Worm (Caenorhabditis elegans) whole organism, L1 larva: ENCODE results near the gene Y57G11C.46.
A peak's percentile ranks its signal among the peaks of the same experiment; 100 is the strongest.

ENCODE experiments used
- C04F5.9 ChIP-seq: sonication (generic microtip); optimal IDR thresholded peaks from 2 replicates; lab custom pipeline; 2016; ENCODE audit warnings: missing genetic modification characterization, missing compliant biosample characterization
- C16A3.4 ChIP-seq: fragments of 150-350 bp; optimal IDR thresholded peaks from 2 replicates; lab custom pipeline; 2014; ENCODE audit warnings: missing biosample characterization, missing genetic modification characterization
- C34B4.2 ChIP-seq: sonication (generic microtip); optimal IDR thresholded peaks from 2 replicates; lab custom pipeline; 2017; ENCODE audit warnings: mild to moderate bottlenecking, missing genetic modification characterization, missing compliant biosample characterization
- F16B12.6 ChIP-seq: fragments of 150-350 bp; optimal IDR thresholded peaks from 2 replicates; lab custom pipeline; 2014; ENCODE audit warnings: missing biosample characterization, missing genetic modification characterization
- Y116A8C.19 ChIP-seq: sonication (generic microtip); optimal IDR thresholded peaks from 2 replicates; lab custom pipeline; 2016; ENCODE audit warnings: missing compliant biosample characterization, missing genetic modification characterization, borderline replicate concordance
- aly-2 ChIP-seq: fragments of 150-350 bp; optimal IDR thresholded peaks from 2 replicates; lab custom pipeline; 2014; ENCODE audit warnings: missing biosample characterization, missing genetic modification characterization
- ama-1 ChIP-seq: fragments of 150-350 bp; optimal IDR thresholded peaks from 2 replicates; lab custom pipeline; 2014
- ceh-63 ChIP-seq: fragments of 200-800 bp; sonication (Bioruptor generic); optimal IDR thresholded peaks from 2 replicates; lab custom pipeline; 2018; ENCODE audit warnings: mild to moderate bottlenecking, missing genetic modification characterization, missing compliant biosample characterization
- ceh-8 ChIP-seq: fragments of 200-800 bp; sonication (Bioruptor generic); optimal IDR thresholded peaks from 2 replicates; lab custom pipeline; 2018; ENCODE audit warnings: mild to moderate bottlenecking, missing genetic modification characterization, moderate library complexity, missing compliant biosample characterization
- ceh-82 ChIP-seq, 3 experiments: fragments of 150-350 bp in 1 of 3; sonication (generic microtip) in 2 of 3; optimal IDR thresholded peaks; 2 replicates each; lab custom pipeline; 2014 to 2017; ENCODE audit warnings: missing biosample characterization in 3 of 3, missing genetic modification characterization in 3 of 3
- dpl-1 ChIP-seq, 3 experiments: fragments of 150-350 bp in 2 of 3; sonication (generic microtip) in 1 of 3; optimal IDR thresholded peaks; 2 replicates each; lab custom pipeline; 2014 to 2017; ENCODE audit warnings: missing biosample characterization in 3 of 3, missing genetic modification characterization in 3 of 3, missing genetic modification reagents in 3 of 3
- dsc-1 ChIP-seq: sonication (generic microtip); optimal IDR thresholded peaks from 2 replicates; lab custom pipeline; 2016; ENCODE audit warnings: mild to moderate bottlenecking, missing genetic modification characterization, missing compliant biosample characterization
- efl-1 ChIP-seq, 4 experiments: fragments of 150-350 bp; optimal IDR thresholded peaks in 3 of 4; peaks in 1 of 4; 1 replicate in 1 of 4; 2 replicates in 3 of 4; lab custom pipeline; 2014; ENCODE audit warnings: missing biosample characterization in 2 of 4, missing genetic modification characterization in 2 of 4, missing genetic modification reagents in 2 of 4
- elt-2 ChIP-seq: sonication (generic microtip); optimal IDR thresholded peaks from 2 replicates; lab custom pipeline; 2016; ENCODE audit warnings: missing genetic modification characterization, mild to moderate bottlenecking, inconsistent platforms, missing compliant biosample characterization, missing genetic modification reagents
- ets-5 ChIP-seq: fragments of 200-800 bp; sonication (Bioruptor generic); IDR thresholded peaks from 2 replicates; pipeline ENCODE4 v1.3.6; 2022; ENCODE audit warnings: missing genetic modification characterization, missing compliant biosample characterization
- fkh-4 ChIP-seq: sonication (generic microtip); optimal IDR thresholded peaks from 2 replicates; lab custom pipeline; 2016; ENCODE audit warnings: missing compliant biosample characterization, missing genetic modification characterization, borderline replicate concordance
- fkh-8 ChIP-seq: sonication (generic microtip); optimal IDR thresholded peaks from 2 replicates; lab custom pipeline; 2016; ENCODE audit warnings: mild to moderate bottlenecking, missing genetic modification characterization, missing compliant biosample characterization
- hpl-2 ChIP-seq: fragments of 150-350 bp; optimal IDR thresholded peaks from 2 replicates; lab custom pipeline; 2014; ENCODE audit warnings: missing biosample characterization, missing genetic modification reagents, missing genetic modification characterization
- irx-1 ChIP-seq: sonication (generic microtip); optimal IDR thresholded peaks from 2 replicates; lab custom pipeline; 2016; ENCODE audit warnings: missing genetic modification characterization, missing compliant biosample characterization
- isw-1 ChIP-seq: fragments of 200-800 bp; sonication (Bioruptor generic); IDR thresholded peaks from 2 replicates; pipeline ENCODE4 v1.3.6; 2022; ENCODE audit warnings: missing genetic modification characterization, missing compliant biosample characterization
- lin-15B ChIP-seq: fragments of 150-350 bp; sonication (generic microtip); optimal IDR thresholded peaks from 3 replicates; lab custom pipeline; 2014; ENCODE audit warnings: missing biosample characterization, missing genetic modification characterization
- lin-35 ChIP-seq, 2 experiments: fragments of 150-350 bp; optimal IDR thresholded peaks; 2 replicates each; lab custom pipeline; 2014; ENCODE audit warnings: missing biosample characterization in 2 of 2, missing genetic modification characterization in 2 of 2, missing genetic modification reagents in 2 of 2
- lin-39 ChIP-seq: fragments of 150-350 bp; optimal IDR thresholded peaks from 2 replicates; lab custom pipeline; 2014; ENCODE audit warnings: missing biosample characterization, missing genetic modification reagents, missing genetic modification characterization
- lsy-2 ChIP-seq, 2 experiments: fragments of 150-350 bp; optimal IDR thresholded peaks; 2 replicates each; lab custom pipeline; 2014; ENCODE audit warnings: missing biosample characterization in 2 of 2, missing genetic modification characterization in 2 of 2
- mdl-1 ChIP-seq, 2 experiments: fragments of 150-350 bp; optimal IDR thresholded peaks; 2 replicates each; lab custom pipeline; 2014 to 2017; ENCODE audit warnings: missing biosample characterization in 2 of 2, missing genetic modification characterization in 2 of 2, inconsistent platforms in 1 of 2
- nhr-12 ChIP-seq: sonication (generic microtip); optimal IDR thresholded peaks from 2 replicates; lab custom pipeline; 2017; ENCODE audit warnings: missing biosample characterization, missing genetic modification characterization
- nhr-19 ChIP-seq: fragments of 200-800 bp; sonication (Bioruptor generic); conservative IDR thresholded peaks from 2 replicates; pipeline ENCODE4 v1.3.6; 2022; ENCODE audit warnings: missing genetic modification characterization, missing compliant biosample characterization
- nhr-237 ChIP-seq: fragments of 150-350 bp; optimal IDR thresholded peaks from 2 replicates; lab custom pipeline; 2014; ENCODE audit warnings: missing biosample characterization, missing genetic modification characterization
- nhr-28 ChIP-seq: fragments of 150-350 bp; optimal IDR thresholded peaks from 2 replicates; lab custom pipeline; 2014; ENCODE audit warnings: missing biosample characterization, missing genetic modification characterization
- nhr-47 ChIP-seq: sonication (generic microtip); optimal IDR thresholded peaks from 2 replicates; lab custom pipeline; 2016; ENCODE audit warnings: mild to moderate bottlenecking, missing genetic modification characterization, moderate library complexity, missing compliant biosample characterization
- nhr-71 ChIP-seq: sonication (generic microtip); optimal IDR thresholded peaks from 2 replicates; lab custom pipeline; 2016; ENCODE audit warnings: mild to moderate bottlenecking, missing genetic modification characterization, moderate library complexity, missing compliant biosample characterization
- nhr-77 ChIP-seq: fragments of 150-350 bp; optimal IDR thresholded peaks from 2 replicates; lab custom pipeline; 2014; ENCODE audit warnings: missing biosample characterization, missing genetic modification characterization
- nhr-90 ChIP-seq: sonication (generic microtip); optimal IDR thresholded peaks from 2 replicates; lab custom pipeline; 2016; ENCODE audit warnings: mild to moderate bottlenecking, missing genetic modification characterization, missing compliant biosample characterization; ENCODE audit not compliant: poor library complexity
- pqm-1 ChIP-seq: sonication (generic microtip); optimal IDR thresholded peaks from 3 replicates; lab custom pipeline; 2017; ENCODE audit warnings: missing biosample characterization, missing genetic modification characterization
- skn-1 ChIP-seq: fragments of 150-350 bp; optimal IDR thresholded peaks from 2 replicates; lab custom pipeline; 2014; ENCODE audit warnings: missing biosample characterization, missing genetic modification characterization
- tlp-1 ChIP-seq: fragments of 150-350 bp; optimal IDR thresholded peaks from 2 replicates; lab custom pipeline; 2014; ENCODE audit warnings: missing biosample characterization, missing genetic modification characterization
- unc-130 ChIP-seq: fragments of 150-350 bp; optimal IDR thresholded peaks from 2 replicates; lab custom pipeline; 2017; ENCODE audit warnings: missing biosample characterization, missing genetic modification characterization, inconsistent platforms
- unc-62 ChIP-seq: fragments of 150-350 bp; optimal IDR thresholded peaks from 2 replicates; lab custom pipeline; 2014; ENCODE audit warnings: missing biosample characterization, missing genetic modification reagents, missing genetic modification characterization
- unc-86 ChIP-seq: sonication (generic microtip); optimal IDR thresholded peaks from 2 replicates; lab custom pipeline; 2016; ENCODE audit warnings: missing genetic modification characterization, missing compliant biosample characterization
- zag-1 ChIP-seq: fragments of 150-350 bp; optimal IDR thresholded peaks from 2 replicates; lab custom pipeline; 2014; ENCODE audit warnings: missing biosample characterization, missing genetic modification characterization
- zip-4 ChIP-seq: fragments of 200-800 bp; sonication (Bioruptor generic); optimal IDR thresholded peaks from 2 replicates; lab custom pipeline; 2018; ENCODE audit warnings: mild to moderate bottlenecking, missing genetic modification characterization, moderate library complexity, missing compliant biosample characterization
- ztf-11 ChIP-seq, 2 experiments: sonication (generic microtip); optimal IDR thresholded peaks; 2 replicates each; lab custom pipeline; 2016 to 2017; ENCODE audit warnings: missing genetic modification characterization in 2 of 2, missing biosample characterization in 1 of 2, missing compliant biosample characterization in 1 of 2
- ztf-4 ChIP-seq: fragments of 150-350 bp; optimal IDR thresholded peaks from 2 replicates; lab custom pipeline; 2014; ENCODE audit warnings: missing biosample characterization, missing genetic modification characterization

Y57G11C.46 gene

ce11 chrIV:14797849-14798248 lies 18.3 kb downstream of the Y57G11C.46 start, which contains the start of gene arl-8:
Gene arl-8, plus strand, starts transcription at chrIV:14798149.
- TF ChIP-seq lsy-2 (tag; optimal IDR thresholded peaks at IDR 0.05; lab: Kevin White, UChicago): no peak
- TF ChIP-seq C16A3.4 (tag; lab: Kevin White, UChicago): no peak
- no peak for TF ChIP-seq nhr-71 (tag; lab: Kevin White, UChicago)
- TF ChIP-seq lin-39 (tag; lab: Kevin White, UChicago): no peak
- no peak for TF ChIP-seq elt-2 (tag; lab: Kevin White, UChicago)
- no peak for TF ChIP-seq aly-2 (tag; lab: Kevin White, UChicago)
- no peak for TF ChIP-seq Y116A8C.19 (tag; lab: Kevin White, UChicago)
- TF ChIP-seq pqm-1: no peak
- no peak for TF ChIP-seq tlp-1 (tag; lab: Kevin White, UChicago)
- TF ChIP-seq dpl-1 (GFP tag; optimal IDR thresholded peaks at IDR 0.05; lab: Kevin White, UChicago): no peak
- TF ChIP-seq ama-1 (lab: Kevin White, UChicago): no peak
- no peak for TF ChIP-seq nhr-47

DNA sequence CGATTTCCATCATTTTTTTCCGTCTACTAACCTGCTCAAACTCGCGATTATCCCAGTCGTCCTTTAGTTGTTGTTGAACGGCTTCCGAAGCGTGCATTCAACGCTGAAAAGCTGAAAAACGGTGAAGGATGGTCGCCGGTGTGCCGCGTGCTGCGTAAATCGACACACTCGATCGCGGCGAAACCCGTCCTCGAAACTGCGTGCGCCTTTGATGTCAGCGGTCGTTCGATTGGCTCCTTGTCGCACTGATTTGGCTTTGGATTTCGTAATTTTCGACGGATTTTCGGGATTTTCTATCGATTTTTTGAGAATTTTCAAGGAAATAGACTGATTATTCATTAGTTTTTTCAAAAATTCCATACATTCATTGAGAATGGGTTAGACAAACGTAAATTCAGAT lies 18.8 kb downstream of the Y57G11C.46 start, which contains the start of the genes Y57G11C.1147 and nuo-3:
Gene Y57G11C.1147, minus strand, starts transcription at position 161 of the 400 bp plus-strand sequence.
Gene nuo-3, minus strand, starts transcription at position 191 of the 400 bp plus-strand sequence.
- TF ChIP-seq lin-15B (tag; lab: Kevin White, UChicago) (peak; percentile 19), ceh-8 (GFP tag; lab: Kevin White, UChicago) (no peak), lin-35 (GFP tag; optimal IDR thresholded peaks at IDR 0.05; lab: Kevin White, UChicago) (peak; percentile 38 to 60), mdl-1 (tag; optimal IDR thresholded peaks at IDR 0.05; lab: Kevin White, UChicago) (peak in 1 of 2 experiments; percentile 24), lsy-2 (tag; optimal IDR thresholded peaks at IDR 0.05; lab: Kevin White, UChicago) (peak; percentile 18 to 61), zag-1 (tag; lab: Kevin White, UChicago) (no peak), skn-1 (tag; lab: Kevin White, UChicago) (peak; percentile 62), efl-1 (optimal IDR thresholded peaks at IDR 0.05; lab: Kevin White, UChicago) (peak; percentile 27 to 50), efl-1 (GFP tag; optimal IDR thresholded peaks at IDR 0.05 in 1 of 2; lab: Kevin White, UChicago) (peak; percentile 19 to 89), dpl-1 (GFP tag; optimal IDR thresholded peaks at IDR 0.05; lab: Kevin White, UChicago) (peak in 2 of 3 experiments; percentile 20 to 41), ceh-82 (tag; optimal IDR thresholded peaks at IDR 0.05; lab: Kevin White, UChicago) (peak in 1 of 3 experiments; percentile 49)
- TF ChIP-seq, all 84 proteins: peak for 8

DNA sequence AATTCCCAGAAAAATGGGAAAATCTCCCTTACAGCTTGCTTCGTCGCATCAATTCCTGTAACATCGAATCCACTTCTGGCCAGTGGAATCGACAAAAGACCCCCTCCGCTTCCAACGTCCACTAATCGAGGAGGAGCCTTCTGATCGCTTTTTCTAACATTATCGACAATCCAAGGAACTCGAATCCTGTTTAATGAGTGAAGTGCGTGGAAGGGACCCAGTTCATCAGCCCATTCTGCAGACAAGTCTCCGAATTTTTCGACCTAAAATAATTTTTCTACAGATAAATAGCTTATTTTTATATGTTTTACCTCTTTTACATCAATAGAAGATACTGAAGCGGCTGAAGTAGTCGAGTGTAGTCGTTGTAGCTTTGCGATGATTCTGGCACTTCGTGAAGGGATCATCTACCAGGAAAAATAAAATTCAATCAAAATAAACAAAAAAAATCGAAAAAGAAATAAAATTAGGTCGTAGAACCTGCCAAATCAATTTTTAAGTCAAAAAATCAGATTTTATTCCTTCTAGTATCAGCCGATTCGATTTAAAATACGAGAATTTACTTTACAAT lies 20.2 kb downstream of the Y57G11C.46 start, which contains the start of gene coq-3:
Gene coq-3, minus strand, starts transcription at position 407 of the 571 bp plus-strand sequence.
- no peak for TF ChIP-seq unc-86 (tag; lab: Kevin White, UChicago)
- TF ChIP-seq nhr-90 (tag; lab: Kevin White, UChicago): peak; percentile 10
- peak; percentile 27 for TF ChIP-seq ama-1 (lab: Kevin White, UChicago)

DNA sequence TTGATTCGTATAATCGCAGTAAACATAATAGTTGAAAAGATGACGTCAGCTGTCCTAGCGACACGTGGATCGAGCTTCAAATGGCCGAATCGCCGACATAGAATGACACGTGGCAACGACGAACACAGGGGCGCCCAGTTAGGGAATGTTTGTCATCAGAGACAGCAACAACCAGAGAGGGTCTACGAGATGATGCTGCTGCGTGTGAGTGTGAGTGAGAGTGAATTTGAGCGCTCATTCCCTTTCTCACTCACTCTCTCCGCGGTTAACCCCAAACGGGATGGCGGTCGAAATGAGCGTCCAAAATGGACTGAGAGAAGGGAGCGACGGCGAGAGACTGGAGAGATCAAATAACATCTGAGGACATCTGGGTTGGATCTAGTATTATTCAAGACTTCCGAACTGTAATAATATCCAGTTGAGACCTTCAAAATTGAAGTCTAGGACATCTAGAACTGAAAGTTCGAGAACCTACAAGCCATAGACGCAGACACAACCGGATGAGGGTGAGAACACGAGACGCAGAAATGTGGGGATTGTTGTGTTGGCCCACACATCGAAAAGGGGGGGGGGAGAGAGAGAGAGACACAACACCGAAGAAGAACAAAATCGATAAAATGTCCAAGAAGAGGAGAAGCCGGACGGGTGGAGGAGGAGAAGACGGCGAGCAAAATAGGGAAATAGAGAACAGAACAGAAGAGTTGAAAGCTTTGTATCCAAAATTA lies 22.1 kb downstream of the Y57G11C.46 start:
- TF ChIP-seq C34B4.2 (tag; lab: Kevin White, UChicago) (no peak), ets-5 (GFP tag; lab: Robert Waterston, UW) (no peak), isw-1 (no peak), lsy-2 (tag; optimal IDR thresholded peaks at IDR 0.05; lab: Kevin White, UChicago) (peak; percentile 33 to 46), zag-1 (tag; lab: Kevin White, UChicago) (no peak), ztf-11 (tag; optimal IDR thresholded peaks at IDR 0.05; lab: Kevin White, UChicago) (peak in 1 of 2 experiments; percentile 9), nhr-77 (no peak), hpl-2 (GFP tag; lab: Kevin White, UChicago) (no peak), C16A3.4 (tag; lab: Kevin White, UChicago) (peak; percentile 53), nhr-28 (tag; lab: Kevin White, UChicago) (no peak), fkh-4 (no peak), nhr-237 (tag; lab: Kevin White, UChicago) (peak; percentile 3), unc-62 (GFP tag; lab: Kevin White, UChicago) (no peak), zip-4 (GFP tag; lab: Kevin White, UChicago) (no peak), fkh-8 (tag; lab: Kevin White, UChicago) (peak; percentile 69), C04F5.9 (tag; lab: Kevin White, UChicago) (no peak), lin-15B (tag; lab: Kevin White, UChicago) (no peak), nhr-12 (no peak), irx-1 (tag; lab: Kevin White, UChicago) (no peak), ztf-4 (tag; lab: Kevin White, UChicago) (peak; percentile 37), F16B12.6 (tag; lab: Kevin White, UChicago) (no peak), nhr-19 (GFP tag; lab: Robert Waterston, UW) (peak; percentile 15; the same call in 1 of the 2 replicates), dsc-1 (tag; lab: Kevin White, UChicago) (peak; percentile 7), ceh-63 (GFP tag; lab: Kevin White, UChicago) (no peak), ama-1 (lab: Kevin White, UChicago) (no peak), unc-130 (peak; percentile 8)
